Worm (Caenorhabditis elegans) whole organism, L2 larva: ENCODE data around the gene ugt-7.

Source experiments
- nhr-77 ChIP-seq: fragments of 150-350 bp; optimal IDR thresholded peaks from 2 replicates; lab custom pipeline; 2014; ENCODE audit warnings: missing biosample characterization, missing genetic modification characterization
- ztf-11 ChIP-seq: sonication (generic microtip); optimal IDR thresholded peaks from 2 replicates; lab custom pipeline; 2017; ENCODE audit warnings: missing biosample characterization, missing genetic modification characterization

ce11 chrV:5031764-5032163 lies 31.4 kb upstream of the ugt-7 start:
- TF ChIP-seq ztf-11 (tag; lab: Kevin White, UChicago) (no peak), nhr-77 (tag; lab: Kevin White, UChicago) (no peak)
